Fruit fly (Drosophila melanogaster): ENCODE data around the gene pnr.

Gene pnr

DNA sequence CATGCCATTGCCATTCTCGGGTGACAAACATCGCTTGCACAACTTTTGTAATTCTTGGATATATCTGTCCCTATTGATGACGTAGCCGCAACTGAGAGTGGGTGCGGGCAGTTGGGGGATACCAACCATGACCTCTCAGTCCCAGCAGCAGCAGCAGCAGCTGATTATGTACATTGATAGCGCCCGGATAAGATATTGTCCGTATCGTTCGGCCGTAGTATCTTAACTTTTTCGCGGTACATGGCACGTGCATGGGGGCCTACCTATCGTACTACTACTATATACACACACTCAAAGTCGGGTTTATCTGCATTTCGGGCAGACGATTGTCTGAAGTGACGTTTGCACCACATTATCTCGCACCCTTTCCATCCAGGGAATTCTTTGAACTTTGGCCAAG, 11.3 kb upstream of the pnr start:
- TF ChIP-seq h (GFP tag; optimal IDR thresholded peaks at IDR 0.05) (peak; percentile 18), Hnf4 (GFP tag; optimal IDR thresholded peaks at IDR 0.05) (no peak)

DNA sequence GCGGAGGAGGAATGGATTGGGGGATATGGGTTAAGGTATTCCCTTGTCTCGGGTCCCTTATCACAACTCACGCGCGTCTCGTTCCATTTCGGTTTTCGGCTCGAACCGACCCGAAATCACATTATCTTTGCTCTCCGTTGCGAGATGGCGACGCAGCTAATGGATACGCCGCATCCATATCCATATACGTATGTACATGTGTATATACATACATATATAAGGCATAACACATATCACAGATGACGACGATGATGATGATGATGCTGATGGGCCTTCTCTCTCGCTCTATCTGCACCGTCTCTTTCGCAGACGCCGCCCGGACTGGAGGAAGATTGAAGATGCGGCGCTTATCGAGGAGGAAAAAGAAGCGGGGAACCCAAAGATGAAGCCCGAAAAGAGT, 3.9 kb upstream of the pnr start:
- no peak for TF ChIP-seq Vsx2 (GFP tag; optimal IDR thresholded peaks at IDR 0.05; ENCODE audit: partially characterized antibody)
- no peak for TF ChIP-seq Jra (GFP tag; optimal IDR thresholded peaks at IDR 0.05)
- no peak for TF ChIP-seq Dfd (GFP tag; optimal IDR thresholded peaks at IDR 0.05)
- TF ChIP-seq Myc (optimal IDR thresholded peaks at IDR 0.05): no peak
- no peak for TF ChIP-seq dsf (GFP tag; optimal IDR thresholded peaks at IDR 0.05; ENCODE audit: borderline replicate concordance)
- no peak for TF ChIP-seq ey (GFP tag; optimal IDR thresholded peaks at IDR 0.05)
- no peak for TF ChIP-seq usp (GFP tag; optimal IDR thresholded peaks at IDR 0.05)
- no peak for TF ChIP-seq sv (GFP tag; optimal IDR thresholded peaks at IDR 0.05)
- no peak for TF ChIP-seq Sp1 (GFP tag; optimal IDR thresholded peaks at IDR 0.05)
- no peak for TF ChIP-seq GATAd (GFP tag; optimal IDR thresholded peaks at IDR 0.05)
- no peak for TF ChIP-seq HLH106 (tag; optimal IDR thresholded peaks at IDR 0.05)
- no peak for TF ChIP-seq brk (GFP tag; optimal IDR thresholded peaks at IDR 0.05)
- no peak for TF ChIP-seq pan (optimal IDR thresholded peaks at IDR 0.05)
- TF ChIP-seq N (GFP tag; optimal IDR thresholded peaks at IDR 0.05): no peak
- no peak for TF ChIP-seq fru (GFP tag; optimal IDR thresholded peaks at IDR 0.05)

DNA sequence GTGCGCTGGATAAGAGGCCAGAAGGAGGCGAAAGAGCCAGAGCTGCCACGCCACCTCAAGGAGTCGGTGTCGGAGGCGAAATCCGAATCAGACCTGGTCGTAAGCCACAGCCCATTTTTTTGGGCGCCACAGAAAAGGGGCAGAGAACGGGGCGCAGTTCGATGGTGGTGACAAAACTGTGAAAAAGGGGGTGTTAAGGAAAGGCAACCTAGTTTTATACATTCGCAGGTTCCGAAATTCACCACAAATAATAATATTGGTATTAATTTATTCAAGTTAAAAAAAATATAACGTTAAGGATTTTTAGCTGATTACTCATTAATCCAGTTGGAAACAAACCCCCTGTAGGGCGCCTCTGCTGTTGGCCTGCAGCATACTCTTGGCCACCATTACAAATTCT, 2.3 kb upstream of the pnr start:
- TF ChIP-seq Hr78 (GFP tag; optimal IDR thresholded peaks at IDR 0.05) (no peak), Dfd (GFP tag; optimal IDR thresholded peaks at IDR 0.05) (no peak), Vsx2 (GFP tag; optimal IDR thresholded peaks at IDR 0.05; ENCODE audit: partially characterized antibody) (no peak), fru (GFP tag; optimal IDR thresholded peaks at IDR 0.05) (no peak), Sp1 (GFP tag; optimal IDR thresholded peaks at IDR 0.05) (no peak), Mio (GFP tag; optimal IDR thresholded peaks at IDR 0.05) (no peak), CrebA (GFP tag; optimal IDR thresholded peaks at IDR 0.05; ENCODE audit: borderline replicate concordance) (no peak), N (GFP tag; optimal IDR thresholded peaks at IDR 0.05) (no peak), rgr (GFP tag; optimal IDR thresholded peaks at IDR 0.05) (no peak), h (GFP tag; optimal IDR thresholded peaks at IDR 0.05) (no peak), OdsH (GFP tag; optimal IDR thresholded peaks at IDR 0.05) (no peak), CG32264 (GFP tag; optimal IDR thresholded peaks at IDR 0.05) (no peak)

DNA sequence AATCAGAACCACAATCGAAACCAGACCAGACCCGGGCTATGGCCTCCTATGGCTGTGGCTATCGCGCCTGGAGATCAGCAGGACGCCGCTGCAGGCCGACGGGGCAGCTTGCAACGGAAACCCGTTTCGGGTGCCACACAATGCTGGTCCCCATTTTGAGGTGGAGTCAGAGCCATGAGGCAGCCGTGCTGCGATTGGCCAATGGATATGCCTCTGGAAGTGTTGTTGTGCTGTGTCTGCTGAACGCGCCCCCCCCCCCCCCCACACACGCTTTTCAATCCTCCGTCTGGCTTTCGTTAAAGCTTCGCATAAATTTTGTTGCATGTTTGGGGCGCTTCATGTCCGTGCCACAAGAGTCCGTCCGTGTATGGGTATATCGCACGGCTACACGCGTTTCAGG, 1.8 kb upstream of the pnr start:
- TF ChIP-seq Hr83 (GFP tag; optimal IDR thresholded peaks at IDR 0.05; ENCODE audit: poor library complexity, severe bottlenecking) (no peak), Rel (GFP tag; optimal IDR thresholded peaks at IDR 0.05) (no peak), Rel (tag; optimal IDR thresholded peaks at IDR 0.05) (no peak), jim (GFP tag; optimal IDR thresholded peaks at IDR 0.05) (no peak), GATAd (GFP tag; optimal IDR thresholded peaks at IDR 0.05) (no peak), Dif (GFP tag; optimal IDR thresholded peaks at IDR 0.05; ENCODE audit: partially characterized antibody) (peak; percentile 18), Sp1 (GFP tag; optimal IDR thresholded peaks at IDR 0.05) (no peak), rgr (GFP tag; optimal IDR thresholded peaks at IDR 0.05) (no peak)

DNA sequence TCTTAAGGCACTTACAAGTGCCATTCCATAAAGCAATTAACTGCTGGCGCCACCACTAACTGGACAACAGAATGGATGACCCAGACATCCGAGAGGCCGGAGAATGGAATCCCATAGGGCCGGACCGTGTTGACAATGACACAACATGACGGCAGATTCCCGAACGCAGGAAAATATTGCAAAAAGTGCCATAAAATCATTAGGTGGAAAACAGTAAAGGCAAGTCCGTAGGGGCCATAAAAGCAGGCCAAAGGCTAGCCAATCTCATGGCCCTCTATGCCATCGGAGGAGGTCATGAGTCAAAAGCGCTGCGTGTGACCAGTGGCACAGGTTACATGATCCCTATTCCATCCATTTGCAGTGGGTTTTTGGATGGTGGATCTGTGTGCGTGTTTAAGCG, 2.8 kb downstream of the pnr start:
- TF ChIP-seq Myc (optimal IDR thresholded peaks at IDR 0.05) (no peak), GATAd (GFP tag; optimal IDR thresholded peaks at IDR 0.05) (no peak), HLH106 (tag; optimal IDR thresholded peaks at IDR 0.05) (no peak), brk (GFP tag; optimal IDR thresholded peaks at IDR 0.05) (no peak), Hnf4 (GFP tag; optimal IDR thresholded peaks at IDR 0.05) (no peak), usp (GFP tag; optimal IDR thresholded peaks at IDR 0.05) (no peak)

DNA sequence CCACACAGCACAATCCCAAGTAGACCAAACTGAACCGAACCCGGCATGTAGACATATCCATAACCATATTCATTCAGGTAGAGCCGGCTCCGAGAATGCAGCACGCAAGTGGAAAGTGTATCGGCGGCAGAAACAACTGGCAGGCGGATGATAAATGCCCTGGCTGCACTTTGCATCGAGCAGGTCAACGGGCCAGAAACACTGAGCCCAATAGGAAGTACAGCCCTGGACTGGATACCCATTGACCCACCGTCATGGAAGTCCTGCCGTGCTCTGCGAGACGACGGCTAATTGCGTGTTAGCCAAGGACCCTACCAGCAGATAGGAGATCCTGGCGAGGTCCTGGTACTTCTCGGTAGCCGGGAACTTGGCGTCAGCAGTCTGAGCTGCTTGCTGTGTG, 3.7 kb downstream of the pnr start:
- TF ChIP-seq CG9705 (GFP tag; optimal IDR thresholded peaks at IDR 0.05) (no peak), Rel (GFP tag; optimal IDR thresholded peaks at IDR 0.05) (no peak), Rel (tag; optimal IDR thresholded peaks at IDR 0.05) (no peak), foxo (GFP tag; optimal IDR thresholded peaks at IDR 0.05) (no peak), OdsH (GFP tag; optimal IDR thresholded peaks at IDR 0.05) (no peak), h (GFP tag; optimal IDR thresholded peaks at IDR 0.05) (no peak), ey (GFP tag; optimal IDR thresholded peaks at IDR 0.05) (no peak), woc (GFP tag; optimal IDR thresholded peaks at IDR 0.05) (no peak), Abd-B (GFP tag; optimal IDR thresholded peaks at IDR 0.05) (no peak), brk (GFP tag; optimal IDR thresholded peaks at IDR 0.05) (no peak), CG32264 (GFP tag; optimal IDR thresholded peaks at IDR 0.05) (no peak), tai (GFP tag; optimal IDR thresholded peaks at IDR 0.05) (no peak), Hnf4 (GFP tag; optimal IDR thresholded peaks at IDR 0.05) (no peak), dmrt93B (GFP tag; optimal IDR thresholded peaks at IDR 0.05) (no peak), dl (GFP tag; optimal IDR thresholded peaks at IDR 0.05; ENCODE audit: insufficient read depth in 1 of 2, partially characterized antibody in 2 of 2) (no peak), usp (GFP tag; optimal IDR thresholded peaks at IDR 0.05) (no peak)
